Worm (Caenorhabditis elegans) whole organism, late embryonic: Measurements from ENCODE around the gene F27D9.12.

Source experiments
- C08G9.2 ChIP-seq: sonication (generic microtip); optimal IDR thresholded peaks from 2 replicates; lab custom pipeline; 2016; ENCODE audit warnings: mild to moderate bottlenecking, missing genetic modification characterization, moderate library complexity, missing compliant biosample characterization
- C38D4.7 ChIP-seq: fragments of 200-800 bp; sonication (Bioruptor generic); optimal IDR thresholded peaks from 2 replicates; lab custom pipeline; 2018; ENCODE audit warnings: mild to moderate bottlenecking, missing genetic modification characterization, moderate library complexity, missing compliant biosample characterization
- K02D7.2 ChIP-seq: sonication (generic microtip); optimal IDR thresholded peaks from 2 replicates; lab custom pipeline; 2017; ENCODE audit warnings: mild to moderate bottlenecking, missing genetic modification characterization, missing compliant biosample characterization
- T23F11.4 ChIP-seq: fragments of 200-800 bp; sonication (Bioruptor generic); optimal IDR thresholded peaks from 2 replicates; lab custom pipeline; 2018; ENCODE audit warnings: mild to moderate bottlenecking, missing genetic modification characterization, missing compliant biosample characterization
- ama-1 ChIP-seq: fragments of 150-350 bp; optimal IDR thresholded peaks from 2 replicates; lab custom pipeline; 2014
- ceh-19 ChIP-seq: fragments of 200-800 bp; sonication (Bioruptor generic); optimal IDR thresholded peaks from 2 replicates; lab custom pipeline; 2018; ENCODE audit warnings: mild to moderate bottlenecking, missing genetic modification characterization, missing compliant biosample characterization
- ceh-24 ChIP-seq: sonication (generic microtip); optimal IDR thresholded peaks from 2 replicates; lab custom pipeline; 2016; ENCODE audit warnings: mild to moderate bottlenecking, missing genetic modification characterization, missing compliant biosample characterization
- ceh-30 ChIP-seq: fragments of 150-350 bp; optimal IDR thresholded peaks from 2 replicates; lab custom pipeline; 2014; ENCODE audit warnings: missing biosample characterization, missing genetic modification characterization
- ceh-31 ChIP-seq: sonication (generic microtip); optimal IDR thresholded peaks from 2 replicates; lab custom pipeline; 2016; ENCODE audit warnings: missing genetic modification characterization, missing compliant biosample characterization
- ceh-34 ChIP-seq: sonication (generic microtip); optimal IDR thresholded peaks from 2 replicates; lab custom pipeline; 2016; ENCODE audit warnings: mild to moderate bottlenecking, missing genetic modification characterization, missing compliant biosample characterization
- ceh-45 ChIP-seq: fragments of 200-800 bp; sonication (Bioruptor generic); IDR thresholded peaks from 2 replicates; pipeline ENCODE4 v1.3.6; 2022; ENCODE audit warnings: missing genetic modification reagents, missing genetic modification characterization, missing compliant biosample characterization
- ceh-6 ChIP-seq: fragments of 200-800 bp; sonication (Bioruptor generic); optimal IDR thresholded peaks from 2 replicates; lab custom pipeline; 2018; ENCODE audit warnings: mild to moderate bottlenecking, missing genetic modification characterization, missing compliant biosample characterization
- ceh-9 ChIP-seq: sonication (generic microtip); optimal IDR thresholded peaks from 2 replicates; lab custom pipeline; 2016; ENCODE audit warnings: mild to moderate bottlenecking, missing genetic modification characterization, inconsistent platforms, missing compliant biosample characterization
- che-1 ChIP-seq: sonication (generic microtip); optimal IDR thresholded peaks from 2 replicates; lab custom pipeline; 2016; ENCODE audit warnings: mild to moderate bottlenecking, missing genetic modification characterization, missing compliant biosample characterization
- dve-1 ChIP-seq: sonication (generic microtip); optimal IDR thresholded peaks from 2 replicates; lab custom pipeline; 2017; ENCODE audit warnings: antibody characterized with exemption, mild to moderate bottlenecking, missing genetic modification characterization, missing compliant biosample characterization
- elt-2 ChIP-seq: sonication (generic microtip); optimal IDR thresholded peaks from 2 replicates; lab custom pipeline; 2016; ENCODE audit warnings: missing genetic modification reagents, missing genetic modification characterization, missing compliant biosample characterization
- elt-4 ChIP-seq: sonication (generic microtip); optimal IDR thresholded peaks from 2 replicates; lab custom pipeline; 2016; ENCODE audit warnings: missing genetic modification characterization, missing compliant biosample characterization
- ets-4 ChIP-seq: sonication (generic microtip); optimal IDR thresholded peaks from 2 replicates; lab custom pipeline; 2016; ENCODE audit warnings: missing genetic modification characterization, missing compliant biosample characterization
- fax-1 ChIP-seq: sonication (generic microtip); optimal IDR thresholded peaks from 2 replicates; lab custom pipeline; 2016; ENCODE audit warnings: missing genotype, missing genetic modification characterization, missing compliant biosample characterization
- fkh-10 ChIP-seq: fragments of 150-350 bp; optimal IDR thresholded peaks from 2 replicates; lab custom pipeline; 2014; ENCODE audit warnings: missing biosample characterization, missing genetic modification reagents, missing genetic modification characterization
- fkh-6 ChIP-seq: sonication (generic microtip); optimal IDR thresholded peaks from 2 replicates; lab custom pipeline; 2016; ENCODE audit warnings: missing genetic modification characterization, missing compliant biosample characterization
- gmeb-2 ChIP-seq: sonication (generic microtip); optimal IDR thresholded peaks from 2 replicates; lab custom pipeline; 2016; ENCODE audit warnings: missing genetic modification characterization, inconsistent platforms, missing compliant biosample characterization
- hlh-15 ChIP-seq: sonication (generic microtip); optimal IDR thresholded peaks from 2 replicates; lab custom pipeline; 2016; ENCODE audit warnings: missing genetic modification characterization, missing compliant biosample characterization
- hlh-8 ChIP-seq: sonication (generic microtip); optimal IDR thresholded peaks from 2 replicates; lab custom pipeline; 2016; ENCODE audit warnings: missing genotype, missing genetic modification characterization, missing compliant biosample characterization
- lim-6 ChIP-seq: sonication (generic microtip); optimal IDR thresholded peaks from 2 replicates; lab custom pipeline; 2016; ENCODE audit warnings: missing genetic modification characterization, missing compliant biosample characterization
- lin-11 ChIP-seq: fragments of 200-800 bp; sonication (Bioruptor generic); optimal IDR thresholded peaks from 2 replicates; lab custom pipeline; 2018; ENCODE audit warnings: mild to moderate bottlenecking, missing genetic modification characterization, missing compliant biosample characterization
- mec-3 ChIP-seq: sonication (generic microtip); optimal IDR thresholded peaks from 2 replicates; lab custom pipeline; 2016; ENCODE audit warnings: borderline replicate concordance, missing genetic modification characterization, missing compliant biosample characterization
- nfya-1 ChIP-seq: sonication (generic microtip); optimal IDR thresholded peaks from 2 replicates; lab custom pipeline; 2017; ENCODE audit warnings: missing genetic modification characterization, mild to moderate bottlenecking, missing compliant biosample characterization, antibody characterized with exemption, moderate library complexity
- npax-4 ChIP-seq: sonication (generic microtip); optimal IDR thresholded peaks from 2 replicates; lab custom pipeline; 2016; ENCODE audit warnings: missing genetic modification characterization, missing compliant biosample characterization
- pat-9 ChIP-seq: fragments of 200-800 bp; sonication (Bioruptor generic); optimal IDR thresholded peaks from 2 replicates; lab custom pipeline; 2018; ENCODE audit warnings: mild to moderate bottlenecking, missing genetic modification characterization, moderate library complexity, missing compliant biosample characterization
- pax-1 ChIP-seq: fragments of 150-350 bp; optimal IDR thresholded peaks from 2 replicates; lab custom pipeline; 2014; ENCODE audit warnings: missing biosample characterization, missing genetic modification characterization
- ref-2 ChIP-seq: sonication (generic microtip); optimal IDR thresholded peaks from 2 replicates; lab custom pipeline; 2016; ENCODE audit warnings: missing genetic modification characterization, missing compliant biosample characterization
- rnt-1 ChIP-seq: sonication (generic microtip); optimal IDR thresholded peaks from 2 replicates; lab custom pipeline; 2016; ENCODE audit warnings: missing genetic modification characterization, missing compliant biosample characterization
- sox-2 ChIP-seq: fragments of 200-800 bp; sonication (Bioruptor generic); IDR thresholded peaks from 2 replicates; pipeline ENCODE4 v1.3.6; 2022; ENCODE audit warnings: missing genetic modification reagents, missing genetic modification characterization, missing compliant biosample characterization
- syd-9 ChIP-seq: sonication (generic microtip); optimal IDR thresholded peaks from 2 replicates; lab custom pipeline; 2016; ENCODE audit warnings: mild to moderate bottlenecking, missing genetic modification characterization, moderate library complexity, missing compliant biosample characterization
- tbx-2 ChIP-seq: sonication (generic microtip); optimal IDR thresholded peaks from 2 replicates; lab custom pipeline; 2016; ENCODE audit warnings: missing genetic modification characterization, missing compliant biosample characterization
- unc-3 ChIP-seq, 2 experiments: fragments of 200-800 bp in 1 of 2; sonication (Bioruptor generic) in 1 of 2; sonication (generic microtip) in 1 of 2; conservative IDR thresholded peaks in 1 of 2; optimal IDR thresholded peaks in 1 of 2; 2 replicates each; pipeline versions ENCODE4 v1.3.6 to Lab custom; 2016 to 2022; ENCODE audit warnings: missing compliant biosample characterization in 2 of 2, missing genetic modification characterization in 2 of 2, missing genetic modification reagents in 1 of 2
- unc-42 ChIP-seq: sonication (generic microtip); optimal IDR thresholded peaks from 2 replicates; lab custom pipeline; 2016; ENCODE audit warnings: missing genotype, missing genetic modification characterization, missing compliant biosample characterization
- unc-55 ChIP-seq: sonication (generic microtip); optimal IDR thresholded peaks from 2 replicates; lab custom pipeline; 2017; ENCODE audit warnings: missing biosample characterization, missing genetic modification reagents, missing genetic modification characterization
- unc-86 ChIP-seq: sonication (generic microtip); optimal IDR thresholded peaks from 2 replicates; lab custom pipeline; 2016; ENCODE audit warnings: missing genetic modification characterization, missing compliant biosample characterization
- zip-5 ChIP-seq: sonication (generic microtip); optimal IDR thresholded peaks from 2 replicates; lab custom pipeline; 2016; ENCODE audit warnings: missing genetic modification characterization, missing compliant biosample characterization
- ztf-16 ChIP-seq: sonication (generic microtip); optimal IDR thresholded peaks from 2 replicates; lab custom pipeline; 2017; ENCODE audit warnings: missing genetic modification characterization, missing compliant biosample characterization

The F27D9.12 gene

DNA sequence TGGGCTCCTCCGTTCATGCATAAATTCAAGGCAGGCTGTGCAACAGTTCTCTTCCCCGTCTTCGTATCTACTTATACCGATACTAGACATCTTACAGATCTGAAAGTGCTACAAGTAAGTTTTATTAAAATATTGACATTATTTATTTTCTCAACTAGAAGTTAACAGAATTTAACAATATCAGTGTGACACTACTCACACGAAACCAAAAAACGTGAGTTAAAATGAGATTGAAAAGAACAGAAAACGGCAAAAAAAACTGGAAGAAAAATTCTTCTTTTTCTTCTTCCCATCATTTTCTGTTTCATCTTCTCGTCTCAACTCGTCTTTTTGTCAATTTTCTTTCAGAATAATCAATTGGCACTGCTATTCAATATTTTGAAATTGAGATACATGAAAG is at the start of gene F27D9.12:
F27D9.12 (minus strand) TSS at position 101 of the 400 bp plus-strand sequence.
- TF ChIP-seq ceh-24 (tag; lab: Kevin White, UChicago) (no peak), fax-1 (no peak), che-1 (tag; lab: Kevin White, UChicago) (no peak), ceh-30 (tag; lab: Kevin White, UChicago) (no peak), ets-4 (no peak), nfya-1 (tag; lab: Kevin White, UChicago) (no peak), dve-1 (no peak), ama-1 (lab: Kevin White, UChicago) (no peak), unc-55 (no peak), K02D7.2 (tag; lab: Kevin White, UChicago) (no peak), ceh-6 (no peak), sox-2 (GFP tag; lab: Robert Waterston, UW) (no peak)

DNA sequence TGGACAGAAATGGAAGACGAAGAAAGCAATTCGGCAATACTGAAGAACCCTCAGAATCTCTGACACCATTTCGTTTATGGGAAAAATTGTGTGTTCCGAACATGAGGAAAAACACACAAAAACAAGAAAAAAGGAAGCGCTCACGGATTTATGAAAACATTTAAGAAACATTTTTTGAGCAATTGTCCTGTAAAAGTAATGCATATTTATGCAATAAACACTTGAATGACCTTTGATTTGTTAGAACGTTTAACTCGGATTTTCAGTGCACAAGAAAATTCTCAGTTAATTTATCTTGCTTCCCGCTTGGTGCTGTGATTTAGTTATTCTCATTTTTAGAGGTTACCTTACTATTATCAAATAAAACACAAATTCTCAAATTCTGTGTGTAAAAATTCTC is 47.1 kb upstream of the F27D9.12 start:
- TF ChIP-seq fax-1: no peak
- TF ChIP-seq T23F11.4 (GFP tag; lab: Kevin White, UChicago): no peak
- no peak for TF ChIP-seq unc-42 (tag; lab: Kevin White, UChicago)
- no peak for TF ChIP-seq pax-1 (tag; lab: Kevin White, UChicago)
- TF ChIP-seq che-1 (tag; lab: Kevin White, UChicago): no peak
- no peak for TF ChIP-seq hlh-8 (tag; lab: Kevin White, UChicago)
- TF ChIP-seq ref-2 (tag; lab: Kevin White, UChicago): no peak
- no peak for TF ChIP-seq sox-2 (GFP tag; lab: Robert Waterston, UW)
- no peak for TF ChIP-seq mec-3 (tag; lab: Kevin White, UChicago)
- TF ChIP-seq ceh-34 (tag; lab: Kevin White, UChicago): no peak
- no peak for TF ChIP-seq fkh-10
- no peak for TF ChIP-seq fkh-6
- TF ChIP-seq nfya-1 (tag; lab: Kevin White, UChicago): no peak
- no peak for TF ChIP-seq ceh-19
- TF ChIP-seq ceh-9 (tag; lab: Kevin White, UChicago): no peak

DNA sequence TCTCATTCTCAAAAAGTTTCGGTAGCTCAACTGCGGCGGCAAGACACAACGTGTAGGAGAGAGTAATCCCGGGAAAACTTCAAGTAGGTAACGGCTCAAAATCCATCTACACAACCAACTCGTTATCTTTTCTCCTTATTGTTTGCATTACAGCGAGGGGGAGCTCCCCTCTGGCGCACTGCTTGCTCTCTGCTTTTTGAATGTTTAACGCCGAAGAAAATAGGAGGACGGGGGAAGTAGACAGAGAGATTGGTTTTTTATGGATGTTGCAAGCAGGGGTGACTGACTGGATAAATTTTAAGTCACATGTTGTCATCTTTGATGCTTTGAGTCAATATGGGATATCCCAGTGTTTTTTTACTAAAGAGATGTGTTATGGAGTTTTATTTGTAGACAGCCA is 32.8 kb upstream of the F27D9.12 start:
- no peak for TF ChIP-seq ceh-31 (tag; lab: Kevin White, UChicago)
- TF ChIP-seq dve-1: no peak
- TF ChIP-seq ceh-30 (tag; lab: Kevin White, UChicago): no peak
- no peak for TF ChIP-seq syd-9 (tag; lab: Kevin White, UChicago)
- no peak for TF ChIP-seq ztf-16 (tag; lab: Kevin White, UChicago)
- no peak for TF ChIP-seq lin-11 (tag; lab: Kevin White, UChicago)
- no peak for TF ChIP-seq tbx-2 (tag; lab: Kevin White, UChicago)
- no peak for TF ChIP-seq C08G9.2
- TF ChIP-seq pat-9: no peak
- no peak for TF ChIP-seq elt-2 (tag; lab: Kevin White, UChicago)
- no peak for TF ChIP-seq lim-6
- no peak for TF ChIP-seq C38D4.7 (GFP tag; lab: Kevin White, UChicago)
- TF ChIP-seq gmeb-2 (tag; lab: Kevin White, UChicago): no peak
- TF ChIP-seq ceh-45: no peak

DNA sequence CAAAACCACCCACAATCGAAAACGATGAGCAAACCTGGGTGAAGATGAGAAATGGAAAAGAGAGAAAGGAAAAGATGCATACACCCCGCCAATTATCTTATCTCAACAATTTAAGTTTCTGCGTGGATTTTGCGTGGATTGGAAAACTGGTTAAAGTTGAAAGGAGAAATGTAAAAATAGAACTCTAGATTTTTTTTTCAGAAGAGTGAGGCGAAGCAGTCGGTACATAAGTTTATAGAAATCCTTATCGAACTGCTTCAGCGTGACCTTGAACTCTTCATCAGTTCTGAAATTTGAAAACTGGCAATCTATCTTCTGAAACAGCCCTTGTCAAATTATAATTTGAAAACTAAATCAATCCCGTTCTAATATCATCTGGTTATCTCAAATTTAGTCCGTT is 32.3 kb upstream of the F27D9.12 start, which contains the start of gene clik-2:
clik-2 (minus strand) TSS at position 101 of the 400 bp plus-strand sequence.
- TF ChIP-seq hlh-15: no peak
- no peak for TF ChIP-seq rnt-1
- no peak for TF ChIP-seq fkh-10
- no peak for TF ChIP-seq elt-4 (tag; lab: Kevin White, UChicago)
- TF ChIP-seq ceh-6: no peak
- no peak for TF ChIP-seq ceh-9 (tag; lab: Kevin White, UChicago)
- TF ChIP-seq npax-4: no peak
- TF ChIP-seq unc-55: no peak
- TF ChIP-seq C38D4.7 (GFP tag; lab: Kevin White, UChicago): no peak
- TF ChIP-seq unc-86: no peak
- no peak for TF ChIP-seq fax-1
- TF ChIP-seq unc-3 (GFP tag; conservative IDR thresholded peaks at IDR 0.05; lab: Robert Waterston, UW): no peak
- TF ChIP-seq unc-3 (tag; optimal IDR thresholded peaks at IDR 0.05; lab: Kevin White, UChicago): no peak
- no peak for TF ChIP-seq pat-9
- no peak for TF ChIP-seq ceh-19
- TF ChIP-seq zip-5 (tag; lab: Kevin White, UChicago): no peak
